Fruit fly (Drosophila melanogaster) whole organism: ENCODE measurements around the gene CG5447.

Source experiments
- EcR ChIP-seq, 2 experiments: fragments of >200 bp; optimal IDR thresholded peaks; 2 replicates each; lab custom pipeline; 2017; ENCODE audit warnings: missing biosample characterization in 2 of 2, missing genetic modification characterization in 2 of 2, missing genetic modification reagents in 2 of 2
- pan ChIP-seq: fragments of >200 bp; optimal IDR thresholded peaks from 2 replicates; lab custom pipeline; 2017
- psq ChIP-seq: fragments of >200 bp; optimal IDR thresholded peaks from 2 replicates; lab custom pipeline; 2017
- usp ChIP-seq: fragments of >200 bp; optimal IDR thresholded peaks from 2 replicates; lab custom pipeline; 2017; ENCODE audit warnings: missing biosample characterization, missing genetic modification characterization, mixed read lengths

dm6 chr3R:26503317-26503716 is 51.0 kb downstream of the CG5447 start:
- no peak for TF ChIP-seq psq
- no peak for TF ChIP-seq usp (GFP tag; lab: Kevin White, UChicago)
- no peak for TF ChIP-seq EcR (GFP tag; optimal IDR thresholded peaks at IDR 0.05; lab: Kevin White, UChicago)
- TF ChIP-seq pan (lab: Kevin White, UChicago): no peak
